Fruit fly (Drosophila melanogaster) whole organism, embryonic: ENCODE measurements around the gene wit.
A peak's percentile ranks its signal among the peaks of the same experiment; 100 is the strongest.

Experiments used
- Adf1 ChIP-seq: fragments of 200-800 bp; sonication (Bioruptor generic); IDR thresholded peaks from 2 replicates; pipeline ENCODE4 v1.3.6; 2022; ENCODE audit warnings: missing biosample characterization, missing genetic modification characterization
- Bdp1 ChIP-seq: fragments of 200-800 bp; sonication (Bioruptor generic); optimal IDR thresholded peaks from 3 replicates; lab custom pipeline; 2016; ENCODE audit warnings: missing biosample characterization, missing genetic modification characterization
- CG11247 ChIP-seq: fragments of 200-800 bp; sonication (Bioruptor generic); IDR thresholded peaks from 2 replicates; pipeline ENCODE4 v1.3.6; 2022; ENCODE audit warnings: missing biosample characterization, missing genetic modification characterization
- CG12071 ChIP-seq: fragments of 200-800 bp; sonication (Bioruptor generic); optimal IDR thresholded peaks from 3 replicates; lab custom pipeline; 2018; ENCODE audit warnings: missing biosample characterization, mild to moderate bottlenecking, missing genetic modification characterization
- CG12236 ChIP-seq: fragments of 200-800 bp; sonication (Bioruptor generic); optimal IDR thresholded peaks from 2 replicates; lab custom pipeline; 2016; ENCODE audit warnings: missing biosample characterization, missing genetic modification characterization
- CG12299 ChIP-seq: fragments of 200-800 bp; sonication (Bioruptor generic); optimal IDR thresholded peaks from 2 replicates; lab custom pipeline; 2018; ENCODE audit warnings: missing biosample characterization, mild to moderate bottlenecking, missing genetic modification characterization
- CG12769 ChIP-seq: fragments of 200-800 bp; sonication (Bioruptor generic); optimal IDR thresholded peaks from 2 replicates; lab custom pipeline; 2019; ENCODE audit warnings: missing biosample characterization, mild to moderate bottlenecking, missing genetic modification characterization, moderate library complexity
- CG14050 ChIP-seq: fragments of 200-800 bp; sonication (Bioruptor generic); IDR thresholded peaks from 3 replicates; pipeline ENCODE4 v1.3.6; 2022; ENCODE audit warnings: missing biosample characterization, missing genetic modification characterization
- CG15514 ChIP-seq: fragments of 200-800 bp; sonication (Bioruptor generic); optimal IDR thresholded peaks from 3 replicates; lab custom pipeline; 2017; ENCODE audit warnings: missing biosample characterization, missing genetic modification characterization, mild to moderate bottlenecking, moderate library complexity, missing genetic modification reagents
- CG17829 ChIP-seq: fragments of 200-800 bp; optimal IDR thresholded peaks from 2 replicates; lab custom pipeline; 2019; ENCODE audit warnings: missing biosample characterization, mild to moderate bottlenecking, missing genetic modification characterization, moderate library complexity
- CG2712 ChIP-seq: fragments of 200-800 bp; optimal IDR thresholded peaks from 3 replicates; lab custom pipeline; 2019; ENCODE audit warnings: missing biosample characterization, mild to moderate bottlenecking, missing genetic modification characterization, moderate library complexity
- CG32532 ChIP-seq: fragments of 200-800 bp; sonication (Bioruptor generic); IDR thresholded peaks from 2 replicates; pipeline ENCODE4 v1.3.6; 2022; ENCODE audit warnings: missing biosample characterization, missing genetic modification characterization
- CG33557 ChIP-seq: fragments of 200-800 bp; sonication (Bioruptor generic); optimal IDR thresholded peaks from 2 replicates; lab custom pipeline; 2019; ENCODE audit warnings: missing biosample characterization, mild to moderate bottlenecking, missing genetic modification characterization, moderate library complexity
- CG4424 ChIP-seq: fragments of 200-800 bp; sonication (Bioruptor generic); optimal IDR thresholded peaks from 3 replicates; lab custom pipeline; 2016; ENCODE audit warnings: missing biosample characterization, missing genetic modification characterization
- CG4820 ChIP-seq: fragments of 200-800 bp; sonication (Bioruptor generic); optimal IDR thresholded peaks from 3 replicates; lab custom pipeline; 2016; ENCODE audit warnings: missing biosample characterization, missing genetic modification characterization
- CG5180 ChIP-seq: fragments of 200-800 bp; sonication (Bioruptor generic); optimal IDR thresholded peaks from 3 replicates; lab custom pipeline; 2017; ENCODE audit warnings: missing biosample characterization, missing genetic modification characterization, mild to moderate bottlenecking, moderate library complexity, missing genetic modification reagents
- CG5245 ChIP-seq: fragments of 200-800 bp; sonication (Bioruptor generic); optimal IDR thresholded peaks from 3 replicates; lab custom pipeline; 2016; ENCODE audit warnings: missing biosample characterization, missing genetic modification characterization
- CG6813 ChIP-seq: fragments of 200-800 bp; sonication (Bioruptor generic); optimal IDR thresholded peaks from 2 replicates; lab custom pipeline; 2017; ENCODE audit warnings: missing biosample characterization, missing genetic modification characterization, mild to moderate bottlenecking, moderate library complexity, missing genetic modification reagents
- CG9437 ChIP-seq: fragments of 200-800 bp; sonication (Bioruptor generic); optimal IDR thresholded peaks from 2 replicates; lab custom pipeline; 2018; ENCODE audit warnings: missing biosample characterization, mild to moderate bottlenecking, missing genetic modification characterization
- CoRest ChIP-seq: fragments of 200-800 bp; sonication (Bioruptor generic); optimal IDR thresholded peaks from 3 replicates; lab custom pipeline; 2018; ENCODE audit warnings: missing biosample characterization, mild to moderate bottlenecking, missing genetic modification characterization, moderate library complexity
- CrebB ChIP-seq: fragments of 200-800 bp; sonication (Bioruptor generic); optimal IDR thresholded peaks from 3 replicates; lab custom pipeline; 2018; ENCODE audit warnings: missing biosample characterization, mild to moderate bottlenecking, missing genetic modification characterization
- Dad ChIP-seq: fragments of 200-800 bp; sonication (Bioruptor generic); optimal IDR thresholded peaks from 3 replicates; lab custom pipeline; 2016; ENCODE audit warnings: missing biosample characterization, missing genetic modification characterization
- Doc3 ChIP-seq: fragments of 200-800 bp; sonication (Bioruptor generic); IDR thresholded peaks from 3 replicates; pipeline ENCODE4 v1.3.6; 2022; ENCODE audit warnings: missing biosample characterization, missing genetic modification characterization; ENCODE audit not compliant: partially characterized antibody
- E2f1 ChIP-seq: fragments of 200-800 bp; sonication (Bioruptor generic); IDR thresholded peaks from 2 replicates; pipeline ENCODE4 v1.3.6; 2022; ENCODE audit warnings: missing biosample characterization, missing genetic modification characterization
- Gsc ChIP-seq: fragments of 200-800 bp; sonication (Bioruptor generic); IDR thresholded peaks from 2 replicates; pipeline ENCODE4 v1.3.6; 2022; ENCODE audit warnings: missing biosample characterization, missing genetic modification characterization
- Lhr ChIP-seq: fragments of 200-800 bp; sonication (Bioruptor generic); optimal IDR thresholded peaks from 3 replicates; lab custom pipeline; 2017; ENCODE audit warnings: mild to moderate bottlenecking, missing biosample characterization, missing genetic modification reagents, missing genetic modification characterization
- MTF-1 ChIP-seq: fragments of 200-800 bp; sonication (Bioruptor generic); optimal IDR thresholded peaks from 2 replicates; lab custom pipeline; 2018; ENCODE audit warnings: missing biosample characterization, mild to moderate bottlenecking, missing genetic modification characterization, borderline replicate concordance
- Mad ChIP-seq: fragments of 200-800 bp; sonication (Bioruptor generic); optimal IDR thresholded peaks from 2 replicates; lab custom pipeline; 2016; ENCODE audit warnings: missing biosample characterization, missing genetic modification characterization
- Side ChIP-seq: fragments of 200-800 bp; sonication (Bioruptor generic); optimal IDR thresholded peaks from 2 replicates; lab custom pipeline; 2016; ENCODE audit warnings: missing biosample characterization, missing genetic modification characterization
- bigmax ChIP-seq: fragments of 200-800 bp; sonication (Bioruptor generic); optimal IDR thresholded peaks from 2 replicates; lab custom pipeline; 2018; ENCODE audit warnings: missing biosample characterization, mild to moderate bottlenecking, missing genetic modification characterization
- cg ChIP-seq: fragments of 200-800 bp; sonication (Bioruptor generic); optimal IDR thresholded peaks from 3 replicates; lab custom pipeline; 2019; ENCODE audit warnings: missing biosample characterization, mild to moderate bottlenecking, missing genetic modification characterization, moderate library complexity
- cwo ChIP-seq: fragments of 200-800 bp; sonication (Bioruptor generic); optimal IDR thresholded peaks from 3 replicates; lab custom pipeline; 2017; ENCODE audit warnings: missing biosample characterization, missing genetic modification characterization, mild to moderate bottlenecking, moderate library complexity, missing genetic modification reagents
- disco-r ChIP-seq: fragments of 200-800 bp; sonication (Bioruptor generic); optimal IDR thresholded peaks from 2 replicates; lab custom pipeline; 2016; ENCODE audit warnings: missing biosample characterization, missing genetic modification characterization
- fru ChIP-seq: fragments of >200 bp; optimal IDR thresholded peaks from 2 replicates; lab custom pipeline; 2017
- fu2 ChIP-seq: fragments of 200-800 bp; sonication (Bioruptor generic); optimal IDR thresholded peaks from 2 replicates; lab custom pipeline; 2016; ENCODE audit warnings: missing biosample characterization, missing genetic modification characterization
- gsb ChIP-seq: fragments of 200-800 bp; sonication (Bioruptor generic); IDR thresholded peaks from 2 replicates; pipeline ENCODE4 v1.3.6; 2022; ENCODE audit warnings: missing biosample characterization, missing genetic modification characterization
- ham ChIP-seq: fragments of 200-800 bp; sonication (Bioruptor generic); IDR thresholded peaks from 2 replicates; pipeline ENCODE4 v1.3.6; 2022; ENCODE audit warnings: missing biosample characterization, missing genetic modification characterization
- jumu ChIP-seq: fragments of 200-800 bp; sonication (Bioruptor generic); optimal IDR thresholded peaks from 3 replicates; lab custom pipeline; 2016; ENCODE audit warnings: missing biosample characterization, missing genetic modification characterization
- lbe ChIP-seq: fragments of 200-800 bp; sonication (Bioruptor generic); optimal IDR thresholded peaks from 2 replicates; lab custom pipeline; 2016; ENCODE audit warnings: missing biosample characterization, mild to moderate bottlenecking, missing genetic modification characterization
- luna ChIP-seq: fragments of 200-800 bp; sonication (Bioruptor generic); optimal IDR thresholded peaks from 2 replicates; lab custom pipeline; 2016; ENCODE audit warnings: missing biosample characterization, missing genetic modification characterization
- org-1 ChIP-seq: fragments of 200-800 bp; sonication (Bioruptor generic); optimal IDR thresholded peaks from 2 replicates; lab custom pipeline; 2017; ENCODE audit warnings: missing biosample characterization, missing genetic modification characterization
- p53 ChIP-seq: fragments of 200-800 bp; sonication (Bioruptor generic); optimal IDR thresholded peaks from 2 replicates; lab custom pipeline; 2016; ENCODE audit warnings: missing biosample characterization, missing genetic modification characterization
- pum ChIP-seq: fragments of 200-800 bp; sonication (Bioruptor generic); optimal IDR thresholded peaks from 2 replicates; lab custom pipeline; 2016; ENCODE audit warnings: missing biosample characterization, missing genetic modification characterization
- salm ChIP-seq: fragments of 200-800 bp; sonication (Bioruptor generic); optimal IDR thresholded peaks from 2 replicates; lab custom pipeline; 2018; ENCODE audit warnings: missing biosample characterization, mild to moderate bottlenecking, missing genetic modification characterization
- sob ChIP-seq: fragments of 200-800 bp; sonication (Bioruptor generic); IDR thresholded peaks from 2 replicates; pipeline ENCODE4 v1.3.6; 2022; ENCODE audit warnings: missing biosample characterization, missing genetic modification characterization
- sr ChIP-seq: fragments of 200-800 bp; sonication (Bioruptor generic); IDR thresholded peaks from 3 replicates; pipeline ENCODE4 v1.3.6; 2022; ENCODE audit warnings: missing biosample characterization, missing genetic modification characterization
- tio ChIP-seq: fragments of 200-800 bp; sonication (Bioruptor generic); optimal IDR thresholded peaks from 2 replicates; lab custom pipeline; 2017; ENCODE audit warnings: missing biosample characterization, missing genetic modification characterization, inconsistent platforms
- ttk ChIP-seq: fragments of 200-800 bp; sonication (Bioruptor generic); IDR thresholded peaks from 2 replicates; pipeline ENCODE4 v2.1.2; 2022; ENCODE audit warnings: missing biosample characterization, missing genetic modification characterization
- unc-4 ChIP-seq: fragments of 200-800 bp; sonication (Bioruptor generic); IDR thresholded peaks from 2 replicates; pipeline ENCODE4 v1.3.6; 2022; ENCODE audit warnings: missing biosample characterization, missing genetic modification characterization; ENCODE audit not compliant: partially characterized antibody
- vfl ChIP-seq: fragments of 200-800 bp; sonication (Bioruptor generic); optimal IDR thresholded peaks from 2 replicates; lab custom pipeline; 2016; ENCODE audit warnings: missing biosample characterization, missing genetic modification characterization
- yki ChIP-seq: fragments of >200 bp; optimal IDR thresholded peaks from 3 replicates; lab custom pipeline; 2018

wit gene

DNA sequence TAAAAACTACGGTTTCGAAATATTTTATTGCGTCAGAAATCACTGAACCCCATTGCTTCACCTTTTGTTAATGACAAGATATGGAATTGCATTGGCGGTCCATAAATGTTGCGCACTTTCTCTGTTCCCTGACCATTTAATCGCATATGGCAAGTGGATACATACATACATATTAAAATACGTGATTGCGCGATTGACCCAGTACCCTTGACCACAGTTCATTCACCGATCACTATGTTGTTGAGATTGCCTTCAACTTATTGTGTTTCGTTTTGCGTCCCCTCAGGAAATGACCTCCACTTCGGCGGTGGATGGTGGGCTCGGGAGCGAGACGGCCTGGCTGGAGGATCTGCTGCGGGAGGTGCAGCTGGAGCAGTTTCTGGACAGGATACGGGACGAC is 38.7 kb upstream of the wit start:
- no peak for TF ChIP-seq yki
- no peak for TF ChIP-seq CoRest (tag; lab: Kevin White, UChicago)
- TF ChIP-seq cwo (GFP tag; lab: Kevin White, UChicago): no peak
- no peak for TF ChIP-seq Dad
- no peak for TF ChIP-seq Adf1 (GFP tag; lab: Robert Waterston, UW)
- no peak for TF ChIP-seq CG12299 (tag; lab: Kevin White, UChicago)
- no peak for TF ChIP-seq Lhr (GFP tag; lab: Kevin White, UChicago)
- no peak for TF ChIP-seq CG12071 (GFP tag; lab: Kevin White, UChicago)
- TF ChIP-seq CG17829 (tag; lab: Kevin White, UChicago): no peak
- no peak for TF ChIP-seq p53 (GFP tag; lab: Kevin White, UChicago)
- TF ChIP-seq CG14050 (GFP tag; lab: Robert Waterston, UW): no peak
- TF ChIP-seq gsb (GFP tag; lab: Robert Waterston, UW): no peak
- TF ChIP-seq CG4424: no peak
- no peak for TF ChIP-seq CG4820 (GFP tag; lab: Kevin White, UChicago)
- no peak for TF ChIP-seq Gsc (GFP tag; lab: Robert Waterston, UW)
- no peak for TF ChIP-seq sr
- no peak for TF ChIP-seq org-1 (GFP tag; lab: Kevin White, UChicago)

- peak; percentile 65 for TF ChIP-seq sob
- peak; percentile 45 for TF ChIP-seq CG6813 (GFP tag; lab: Kevin White, UChicago)
- TF ChIP-seq Bdp1: peak; percentile 21
- TF ChIP-seq fu2 (GFP tag; lab: Kevin White, UChicago): no peak
- TF ChIP-seq ttk (GFP tag; lab: Robert Waterston, UW): peak; percentile 53
- no peak for TF ChIP-seq disco-r (GFP tag; lab: Kevin White, UChicago)
- peak; percentile 59 for TF ChIP-seq CG33557 (GFP tag; lab: Kevin White, UChicago)
- peak; percentile 19; the same call in 1 of the 2 replicates for TF ChIP-seq E2f1 (GFP tag; lab: Robert Waterston, UW)
- TF ChIP-seq lbe (GFP tag; lab: Kevin White, UChicago): no peak
- TF ChIP-seq CG5180 (GFP tag; lab: Kevin White, UChicago): peak; percentile 68
- peak; percentile 46 for TF ChIP-seq salm (tag; lab: Kevin White, UChicago)
- TF ChIP-seq bigmax (GFP tag; lab: Kevin White, UChicago): no peak
- TF ChIP-seq CG32532 (GFP tag; lab: Robert Waterston, UW): peak; percentile 59
- TF ChIP-seq luna (GFP tag; lab: Kevin White, UChicago): no peak
- TF ChIP-seq CG15514 (GFP tag; lab: Kevin White, UChicago): peak; percentile 51
- no peak for TF ChIP-seq cg
- no peak for TF ChIP-seq Mad (GFP tag; lab: Kevin White, UChicago)
- no peak for TF ChIP-seq unc-4 (GFP tag; lab: Robert Waterston, UW)
- peak; percentile 49 for TF ChIP-seq CrebB (tag; lab: Kevin White, UChicago)
- peak; percentile 81 for TF ChIP-seq CG2712 (tag; lab: Kevin White, UChicago)
- TF ChIP-seq Side (GFP tag; lab: Kevin White, UChicago): peak; percentile 60
- TF ChIP-seq CG5245 (GFP tag; lab: Kevin White, UChicago): peak; percentile 45
- TF ChIP-seq Doc3 (GFP tag; lab: Robert Waterston, UW): no peak
- no peak for TF ChIP-seq ham
- no peak for TF ChIP-seq jumu
- TF ChIP-seq tio: no peak
- TF ChIP-seq fru (lab: Kevin White, UChicago): no peak
- TF ChIP-seq CG12769 (tag; lab: Kevin White, UChicago): peak; percentile 38
- TF ChIP-seq CG12236: peak; percentile 36
- TF ChIP-seq CG11247 (GFP tag; lab: Robert Waterston, UW): peak; percentile 33; the same call in 1 of the 2 replicates
- TF ChIP-seq MTF-1: no peak
- peak; percentile 62 for TF ChIP-seq pum
- TF ChIP-seq CG9437 (GFP tag; lab: Kevin White, UChicago): peak; percentile 74
- no peak for TF ChIP-seq vfl
Observed at dm6 chr3L:4108844-4109494, 37.5 kb upstream of the wit start.
